Fruit fly (Drosophila melanogaster): Measurements from ENCODE around the gene CG4830.

DNA sequence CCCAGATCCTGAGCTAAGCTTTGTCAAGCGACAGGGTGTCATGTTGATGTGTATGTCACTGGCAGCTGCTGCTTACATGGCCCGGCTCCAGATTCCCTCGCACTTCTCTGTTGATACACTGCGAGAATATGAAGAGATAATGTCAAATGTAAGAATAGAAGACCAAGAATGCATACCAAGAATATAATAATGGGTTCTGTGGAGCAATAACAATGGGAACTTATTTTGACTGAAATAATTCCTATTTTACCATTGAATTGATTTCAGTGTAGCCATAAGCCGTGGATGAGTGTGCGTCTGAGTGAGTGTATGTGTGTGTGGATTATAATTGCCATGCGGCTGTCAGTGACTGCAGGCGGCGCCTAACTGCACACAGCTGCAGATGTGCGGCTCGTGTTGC lies 14.1 kb downstream of the CG4830 start:
- TF ChIP-seq wek (GFP tag; optimal IDR thresholded peaks at IDR 0.05) (no peak), CG14710 (tag; optimal IDR thresholded peaks at IDR 0.05) (no peak), CG31388 (GFP tag; optimal IDR thresholded peaks at IDR 0.05) (no peak), Xrp1 (GFP tag; IDR thresholded peaks at IDR 0.05) (no peak), CG12219 (GFP tag; optimal IDR thresholded peaks at IDR 0.05) (no peak), CG13424 (tag; optimal IDR thresholded peaks at IDR 0.05) (no peak)

Data from whole organism, embryonic.